Worm (Caenorhabditis elegans): ENCODE results near the gene irld-50.
"Not testable (repeated sequence)": the region's sequence is repeated elsewhere in the genome, so short reads cannot be mapped to it uniquely, and the experiment has no call there.

ce11 chrII:2989076-2989475 lies 45.2 kb upstream of the irld-50 start:
- TF ChIP-seq chd-7 (tag; optimal IDR thresholded peaks at IDR 0.05); F57A8.1 (GFP tag; optimal IDR thresholded peaks at IDR 0.05): not testable (repeated sequence)

Data from whole organism, young adult.